Worm (Caenorhabditis elegans): Measurements from ENCODE around the gene W06D11.2.

DNA sequence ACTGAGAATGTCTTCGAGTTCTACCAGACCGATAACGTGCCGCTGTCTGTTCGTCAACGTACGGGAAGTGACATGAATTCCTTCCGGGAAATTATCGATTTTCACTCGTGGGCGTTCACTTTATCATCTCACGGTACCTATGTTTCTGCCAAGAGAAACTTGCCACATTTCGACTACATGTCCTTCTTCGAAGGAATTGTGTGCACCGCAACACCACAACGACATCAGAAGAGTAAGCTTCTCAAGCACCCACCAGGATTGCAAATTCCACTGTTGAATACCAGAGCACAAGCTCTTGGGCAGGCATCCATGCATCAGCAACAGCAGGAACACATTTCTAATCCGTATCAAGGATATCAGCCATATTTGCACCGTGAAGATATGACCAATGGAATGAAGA is 12.4 kb downstream of the W06D11.2 start:
- no peak for TF ChIP-seq pha-4 (tag; optimal IDR thresholded peaks at IDR 0.05)
- TF ChIP-seq lsy-2 (tag; optimal IDR thresholded peaks at IDR 0.05): no peak
